Worm (Caenorhabditis elegans) whole organism, midembryonic: ENCODE data around the gene snx-6.

ENCODE experiments used
- T22C8.4 ChIP-seq: fragments of 200-800 bp; sonication (Bioruptor generic); IDR thresholded peaks from 2 replicates; pipeline ENCODE4 v1.3.6; 2022; ENCODE audit warnings: missing genetic modification characterization, missing compliant biosample characterization
- cog-1 ChIP-seq: sonication (generic microtip); optimal IDR thresholded peaks from 2 replicates; lab custom pipeline; 2016; ENCODE audit warnings: missing genetic modification characterization, missing compliant biosample characterization
- flt-1 ChIP-seq: fragments of 200-800 bp; sonication (Bioruptor generic); IDR thresholded peaks from 2 replicates; pipeline ENCODE4 v1.3.6; 2022; ENCODE audit warnings: missing genetic modification characterization, missing compliant biosample characterization
- klf-2 ChIP-seq: fragments of 200-800 bp; sonication (Bioruptor generic); conservative IDR thresholded peaks from 2 replicates; pipeline ENCODE4 v1.3.6; 2022; ENCODE audit warnings: missing genetic modification reagents, missing genetic modification characterization, missing compliant biosample characterization
- med-1 ChIP-seq: sonication (generic microtip); optimal IDR thresholded peaks from 2 replicates; lab custom pipeline; 2017; ENCODE audit warnings: missing genetic modification characterization, mild to moderate bottlenecking, missing compliant biosample characterization, antibody characterized with exemption, missing genetic modification reagents; ENCODE audit not compliant: insufficient read depth
- ztf-29 ChIP-seq: fragments of 200-800 bp; sonication (Bioruptor generic); IDR thresholded peaks from 2 replicates; pipeline ENCODE4 v1.3.6; 2022; ENCODE audit warnings: missing genetic modification reagents, missing genetic modification characterization, missing compliant biosample characterization

DNA sequence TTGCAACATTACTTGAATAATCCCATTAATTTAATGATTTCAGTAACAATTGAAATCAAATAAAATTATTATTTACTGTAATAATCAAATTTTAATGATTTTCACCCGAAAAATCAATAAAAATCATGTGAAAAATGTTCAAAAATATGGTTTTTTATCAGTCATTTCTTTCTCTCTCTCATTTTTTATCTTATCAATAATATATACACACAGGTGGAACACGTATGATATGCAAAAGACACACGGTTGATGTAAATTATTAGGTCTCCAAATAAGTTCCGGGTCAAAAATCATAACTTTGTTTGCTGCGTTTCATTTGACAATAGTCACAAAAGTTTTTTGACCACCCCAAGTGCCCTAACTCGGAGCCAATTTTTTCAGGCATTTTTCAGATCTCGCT is 1.7 kb downstream of the snx-6 start:
- TF ChIP-seq klf-2 (no peak), flt-1 (GFP tag; lab: Robert Waterston, UW) (no peak), T22C8.4 (GFP tag; lab: Robert Waterston, UW) (no peak), med-1 (GFP tag; lab: Kevin White, UChicago) (no peak), cog-1 (no peak), ztf-29 (GFP tag; lab: Robert Waterston, UW) (no peak)
